Fruit fly (Drosophila melanogaster) whole organism, pupa: ENCODE data around the gene CG31793.

ENCODE experiments used
- CG10348 ChIP-seq: fragments of 200-800 bp; sonication (Bioruptor generic); IDR thresholded peaks from 2 replicates; pipeline ENCODE4 v1.3.6; 2022; ENCODE audit warnings: missing biosample characterization, missing genetic modification characterization
- CG12605 ChIP-seq: fragments of 200-800 bp; sonication (Bioruptor generic); IDR thresholded peaks from 2 replicates; pipeline ENCODE4 v1.3.6; 2022; ENCODE audit warnings: missing biosample characterization, missing genetic modification characterization
- CG13204 ChIP-seq: fragments of 200-800 bp; sonication (Bioruptor generic); optimal IDR thresholded peaks from 2 replicates; lab custom pipeline; 2018; ENCODE audit warnings: missing biosample characterization, mild to moderate bottlenecking, missing genetic modification characterization, moderate library complexity
- CG14655 ChIP-seq: fragments of 200-800 bp; sonication (Bioruptor generic); optimal IDR thresholded peaks from 3 replicates; lab custom pipeline; 2017; ENCODE audit warnings: mild to moderate bottlenecking, missing biosample characterization, missing genetic modification reagents, missing genetic modification characterization
- CG15710 ChIP-seq: fragments of 200-800 bp; sonication (Bioruptor generic); optimal IDR thresholded peaks from 2 replicates; lab custom pipeline; 2018; ENCODE audit warnings: missing biosample characterization, mild to moderate bottlenecking, missing genetic modification characterization, moderate library complexity
- CG17806 ChIP-seq: fragments of 200-800 bp; sonication (Bioruptor generic); optimal IDR thresholded peaks from 2 replicates; lab custom pipeline; 2018; ENCODE audit warnings: missing biosample characterization, mild to moderate bottlenecking, missing genetic modification characterization, moderate library complexity
- CG32121 ChIP-seq: fragments of 200-800 bp; sonication (Bioruptor generic); IDR thresholded peaks from 2 replicates; pipeline ENCODE4 v1.3.6; 2022; ENCODE audit warnings: missing biosample characterization, missing genetic modification characterization
- CG34367 ChIP-seq: fragments of 200-800 bp; sonication (Bioruptor generic); optimal IDR thresholded peaks from 2 replicates; lab custom pipeline; 2018; ENCODE audit warnings: missing biosample characterization, mild to moderate bottlenecking, missing genetic modification characterization
- CG4496 ChIP-seq: fragments of 200-800 bp; sonication (Bioruptor generic); IDR thresholded peaks from 3 replicates; pipeline ENCODE4 v1.3.6; 2022; ENCODE audit warnings: missing biosample characterization, missing genetic modification characterization
- CG8159 ChIP-seq: fragments of 200-800 bp; sonication (Bioruptor generic); optimal IDR thresholded peaks from 3 replicates; lab custom pipeline; 2018; ENCODE audit warnings: missing biosample characterization, mild to moderate bottlenecking, missing genetic modification characterization, moderate library complexity
- CG8301 ChIP-seq: fragments of 200-800 bp; sonication (Bioruptor generic); optimal IDR thresholded peaks from 2 replicates; lab custom pipeline; 2018; ENCODE audit warnings: missing biosample characterization, mild to moderate bottlenecking, missing genetic modification characterization
- CG9948 ChIP-seq: fragments of 200-800 bp; sonication (Bioruptor generic); optimal IDR thresholded peaks from 2 replicates; lab custom pipeline; 2018; ENCODE audit warnings: missing biosample characterization, mild to moderate bottlenecking, missing genetic modification characterization, moderate library complexity
- D1 ChIP-seq: fragments of 200-800 bp; sonication (Bioruptor generic); optimal IDR thresholded peaks from 2 replicates; lab custom pipeline; 2018; ENCODE audit warnings: missing biosample characterization, mild to moderate bottlenecking, missing genetic modification characterization, moderate library complexity
- EcR ChIP-seq: fragments of 200-800 bp; sonication (Bioruptor generic); optimal IDR thresholded peaks from 3 replicates; lab custom pipeline; 2019; ENCODE audit warnings: missing biosample characterization, missing genetic modification characterization, mild to moderate bottlenecking, moderate library complexity, missing genetic modification reagents
- Ets98B ChIP-seq: fragments of 200-800 bp; sonication (Bioruptor generic); IDR thresholded peaks from 2 replicates; pipeline ENCODE4 v1.3.6; 2022; ENCODE audit warnings: missing biosample characterization, missing genetic modification characterization
- Pif1A ChIP-seq: fragments of 200-800 bp; sonication (Bioruptor generic); optimal IDR thresholded peaks from 3 replicates; lab custom pipeline; 2016; ENCODE audit warnings: missing biosample characterization, missing genetic modification characterization
- Pif1B ChIP-seq: fragments of 200-800 bp; sonication (Bioruptor generic); optimal IDR thresholded peaks from 3 replicates; lab custom pipeline; 2016; ENCODE audit warnings: missing biosample characterization, missing genetic modification characterization
- Snoo ChIP-seq: fragments of 200-800 bp; sonication (Bioruptor generic); optimal IDR thresholded peaks from 3 replicates; lab custom pipeline; 2017; ENCODE audit warnings: missing biosample characterization, mild to moderate bottlenecking, missing genetic modification characterization, inconsistent platforms
- fd96Ca ChIP-seq: fragments of 200-800 bp; sonication (Bioruptor generic); IDR thresholded peaks from 3 replicates; pipeline ENCODE4 v1.3.6; 2022; ENCODE audit warnings: missing biosample characterization, missing genetic modification characterization
- gl ChIP-seq: fragments of 200-800 bp; sonication (Bioruptor generic); optimal IDR thresholded peaks from 2 replicates; lab custom pipeline; 2018; ENCODE audit warnings: missing biosample characterization, mild to moderate bottlenecking, missing genetic modification characterization
- rn ChIP-seq: fragments of 200-800 bp; sonication (Bioruptor generic); IDR thresholded peaks from 2 replicates; pipeline ENCODE4 v1.3.6; 2022; ENCODE audit warnings: missing biosample characterization, missing genetic modification characterization

CG31793 gene

dm6 chr2L:19014881-19015366 is 11.8 kb downstream of the CG31793 start:
- TF ChIP-seq CG15710 (tag; lab: Kevin White, UChicago) (no peak), CG10348 (GFP tag; lab: Robert Waterston, UW) (no peak), CG4496 (GFP tag; lab: Robert Waterston, UW) (no peak), Ets98B (GFP tag; lab: Robert Waterston, UW) (no peak), CG14655 (GFP tag; lab: Kevin White, UChicago) (no peak), CG8159 (no peak), gl (no peak), rn (GFP tag; lab: Robert Waterston, UW) (no peak), CG13204 (no peak), D1 (tag; lab: Kevin White, UChicago) (no peak), CG12605 (GFP tag; lab: Robert Waterston, UW) (no peak), fd96Ca (no peak), CG8301 (tag; lab: Kevin White, UChicago) (no peak)

dm6 chr2L:19015628-19016027 is 12.5 kb downstream of the CG31793 start:
- TF ChIP-seq CG13204 = peak; percentile 50
- no peak for TF ChIP-seq Pif1A (GFP tag; lab: Kevin White, UChicago)
- TF ChIP-seq, all 21 proteins: peak for 1

dm6 chr2L:19017060-19017459 is 13.9 kb downstream of the CG31793 start:
- no peak for TF ChIP-seq CG12605 (GFP tag; lab: Robert Waterston, UW)
- TF ChIP-seq EcR (GFP tag; lab: Kevin White, UChicago) = no peak
- TF ChIP-seq gl = no peak
- TF ChIP-seq CG32121 = no peak
- TF ChIP-seq CG10348 (GFP tag; lab: Robert Waterston, UW) = no peak
- no peak for TF ChIP-seq Pif1B (GFP tag; lab: Kevin White, UChicago)
- no peak for TF ChIP-seq CG15710 (tag; lab: Kevin White, UChicago)
- no peak for TF ChIP-seq CG13204
- TF ChIP-seq CG17806 (tag; lab: Kevin White, UChicago) = no peak
- no peak for TF ChIP-seq CG8159
- TF ChIP-seq CG8301 (tag; lab: Kevin White, UChicago) = no peak
- TF ChIP-seq rn (GFP tag; lab: Robert Waterston, UW) = no peak
- TF ChIP-seq CG9948 = no peak
- TF ChIP-seq Pif1A (GFP tag; lab: Kevin White, UChicago) = no peak
- TF ChIP-seq Snoo (tag; lab: Kevin White, UChicago) = no peak
- no peak for TF ChIP-seq CG34367
- TF ChIP-seq D1 (tag; lab: Kevin White, UChicago) = no peak
- no peak for TF ChIP-seq fd96Ca
- no peak for TF ChIP-seq CG4496 (GFP tag; lab: Robert Waterston, UW)
- TF ChIP-seq CG14655 (GFP tag; lab: Kevin White, UChicago) = no peak

- TF ChIP-seq CG8159 (no peak), CG13204 (peak; percentile 16)
Measured at dm6 chr2L:19018266-19018665, 15.1 kb downstream of the CG31793 start.

- no peak for TF ChIP-seq CG34367
- peak; percentile 3 for TF ChIP-seq Pif1A (GFP tag; lab: Kevin White, UChicago)
- peak; percentile 38 for TF ChIP-seq CG15710 (tag; lab: Kevin White, UChicago)
- no peak for TF ChIP-seq EcR (GFP tag; lab: Kevin White, UChicago)
- peak; percentile 50 for TF ChIP-seq CG8159
- TF ChIP-seq CG14655 (GFP tag; lab: Kevin White, UChicago) = peak; percentile 19
- TF ChIP-seq, all 21 proteins: peak for 4
Measured at dm6 chr2L:19019160-19019592, 16.0 kb downstream of the CG31793 start.

- peak; percentile 58 for TF ChIP-seq CG13204
- TF ChIP-seq CG14655 (GFP tag; lab: Kevin White, UChicago) = no peak
Measured at dm6 chr2L:19019640-19020039, 16.5 kb downstream of the CG31793 start.

- TF ChIP-seq gl (peak; percentile 75), Pif1A (GFP tag; lab: Kevin White, UChicago) (peak; percentile 81), CG4496 (GFP tag; lab: Robert Waterston, UW) (0 out of 3 replicates have a peak, but pooled peaks have one; percentile 47), CG17806 (tag; lab: Kevin White, UChicago) (peak; percentile 78), CG10348 (GFP tag; lab: Robert Waterston, UW) (no peak), CG9948 (peak; percentile 85), CG8159 (peak; percentile 89), Snoo (tag; lab: Kevin White, UChicago) (peak; percentile 87), EcR (GFP tag; lab: Kevin White, UChicago) (peak; percentile 9), fd96Ca (no peak; the same call in 2 of the 3 replicates), CG34367 (peak; percentile 83), Pif1B (GFP tag; lab: Kevin White, UChicago) (peak; percentile 91), CG32121 (no peak), Ets98B (GFP tag; lab: Robert Waterston, UW) (no peak), D1 (tag; lab: Kevin White, UChicago) (peak; percentile 30), rn (GFP tag; lab: Robert Waterston, UW) (no peak), CG12605 (GFP tag; lab: Robert Waterston, UW) (peak; percentile 49; the same call in 1 of the 2 replicates), CG8301 (tag; lab: Kevin White, UChicago) (peak; percentile 81), CG14655 (GFP tag; lab: Kevin White, UChicago) (peak; percentile 86), CG13204 (peak; percentile 72), CG15710 (tag; lab: Kevin White, UChicago) (peak; percentile 93)
Measured at dm6 chr2L:19021278-19022220, 18.4 kb downstream of the CG31793 start.
